Worm (Caenorhabditis elegans) whole organism, L1 larva: ENCODE measurements around the gene srd-45.

Experiments used
- alr-1 ChIP-seq: fragments of 200-800 bp; sonication (Bioruptor generic); optimal IDR thresholded peaks from 2 replicates; lab custom pipeline; 2018; ENCODE audit warnings: borderline replicate concordance, mild to moderate bottlenecking, missing genetic modification characterization, missing compliant biosample characterization
- aly-2 ChIP-seq: fragments of 150-350 bp; optimal IDR thresholded peaks from 2 replicates; lab custom pipeline; 2014; ENCODE audit warnings: missing biosample characterization, missing genetic modification characterization
- ceh-88 ChIP-seq: fragments of 200-800 bp; sonication (Bioruptor generic); IDR thresholded peaks from 2 replicates; pipeline ENCODE4 v1.3.6; 2022; ENCODE audit warnings: missing genetic modification characterization, missing compliant biosample characterization
- dpl-1 ChIP-seq, 3 experiments: fragments of 150-350 bp in 2 of 3; sonication (generic microtip) in 1 of 3; optimal IDR thresholded peaks; 2 replicates each; lab custom pipeline; 2014 to 2017; ENCODE audit warnings: missing biosample characterization in 3 of 3, missing genetic modification characterization in 3 of 3, missing genetic modification reagents in 3 of 3
- efl-1 ChIP-seq, 4 experiments: fragments of 150-350 bp; optimal IDR thresholded peaks in 3 of 4; peaks in 1 of 4; 1 replicate in 1 of 4; 2 replicates in 3 of 4; lab custom pipeline; 2014; ENCODE audit warnings: missing biosample characterization in 2 of 4, missing genetic modification characterization in 2 of 4, missing genetic modification reagents in 2 of 4
- mef-2 ChIP-seq: fragments of 150-350 bp; optimal IDR thresholded peaks from 2 replicates; lab custom pipeline; 2014; ENCODE audit warnings: missing biosample characterization, missing genetic modification characterization
- mep-1 ChIP-seq: fragments of 150-350 bp; optimal IDR thresholded peaks from 2 replicates; lab custom pipeline; 2014; ENCODE audit warnings: missing biosample characterization, missing genetic modification characterization
- nhr-77 ChIP-seq: fragments of 150-350 bp; optimal IDR thresholded peaks from 2 replicates; lab custom pipeline; 2014; ENCODE audit warnings: missing biosample characterization, missing genetic modification characterization
- unc-130 ChIP-seq: fragments of 150-350 bp; optimal IDR thresholded peaks from 2 replicates; lab custom pipeline; 2017; ENCODE audit warnings: missing biosample characterization, missing genetic modification characterization, inconsistent platforms
- unc-30 ChIP-seq: sonication (generic microtip); optimal IDR thresholded peaks from 2 replicates; lab custom pipeline; 2017; ENCODE audit warnings: missing biosample characterization, missing genetic modification characterization
- zip-4 ChIP-seq: fragments of 200-800 bp; sonication (Bioruptor generic); optimal IDR thresholded peaks from 2 replicates; lab custom pipeline; 2018; ENCODE audit warnings: mild to moderate bottlenecking, missing genetic modification characterization, moderate library complexity, missing compliant biosample characterization
- ztf-11 ChIP-seq, 2 experiments: sonication (generic microtip); optimal IDR thresholded peaks; 2 replicates each; lab custom pipeline; 2016 to 2017; ENCODE audit warnings: missing genetic modification characterization in 2 of 2, missing biosample characterization in 1 of 2, missing compliant biosample characterization in 1 of 2

DNA sequence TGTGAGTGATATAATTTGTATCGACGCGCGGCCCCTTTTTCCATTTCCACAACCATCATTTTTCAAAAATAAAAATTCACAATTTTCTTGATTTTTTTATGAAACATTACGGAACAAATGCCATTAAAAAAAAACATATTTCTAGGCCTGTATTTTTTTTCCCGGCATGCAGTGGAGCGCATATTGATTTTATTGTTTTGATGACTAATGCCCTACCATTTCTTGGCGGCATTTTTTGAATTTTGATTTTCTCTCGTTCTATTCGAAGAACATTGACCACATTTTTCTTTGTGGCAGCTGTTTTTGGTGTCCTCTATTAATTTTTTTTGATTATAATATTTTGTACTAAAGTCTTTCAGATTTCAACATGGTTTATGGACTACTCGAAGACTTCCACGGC is 30.5 kb upstream of the srd-45 start, which contains the start of gene W06D11.3:
- no peak for TF ChIP-seq ceh-88 (GFP tag; lab: Robert Waterston, UW)
- TF ChIP-seq mep-1 (tag; lab: Kevin White, UChicago), result no peak
- no peak for TF ChIP-seq unc-30
- no peak for TF ChIP-seq efl-1 (optimal IDR thresholded peaks at IDR 0.05; lab: Kevin White, UChicago)
- no peak for TF ChIP-seq efl-1 (GFP tag; optimal IDR thresholded peaks at IDR 0.05 in 1 of 2; lab: Kevin White, UChicago)
- no peak for TF ChIP-seq nhr-77 (tag; lab: Kevin White, UChicago)
- TF ChIP-seq aly-2, result no peak
- TF ChIP-seq unc-130 (tag; lab: Kevin White, UChicago), result no peak
- no peak for TF ChIP-seq dpl-1 (GFP tag; optimal IDR thresholded peaks at IDR 0.05; lab: Kevin White, UChicago)
- TF ChIP-seq zip-4, result no peak
- TF ChIP-seq ztf-11 (tag; optimal IDR thresholded peaks at IDR 0.05; lab: Kevin White, UChicago), result no peak
- TF ChIP-seq alr-1 (tag; lab: Kevin White, UChicago), result no peak
- no peak for TF ChIP-seq mef-2 (tag; lab: Kevin White, UChicago)
